Worm (Caenorhabditis elegans): ENCODE measurements around the gene C06G3.3.

C06G3.3 gene

DNA sequence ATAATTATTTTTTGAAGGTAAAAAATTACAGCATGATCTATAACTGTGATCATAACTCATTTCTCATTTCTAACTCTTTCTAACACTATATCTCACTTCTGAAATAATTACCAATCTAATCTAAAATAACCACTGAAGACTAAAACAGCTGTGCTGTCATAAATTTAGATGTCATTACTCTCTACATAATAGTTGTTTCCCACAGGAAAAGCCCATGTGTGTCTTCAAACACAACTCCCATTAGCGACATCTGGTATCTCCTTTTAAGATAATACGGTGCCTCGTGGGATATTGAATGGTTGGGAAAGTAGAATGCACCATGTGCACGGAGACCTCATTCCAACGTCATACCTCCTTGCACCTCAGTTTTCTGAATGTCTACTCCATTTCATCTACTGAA is 29.1 kb downstream of the C06G3.3 start, which contains the start of gene Y43B11AL.1:
Gene Y43B11AL.1, plus strand, starts transcription at position 301 of the 400 bp plus-strand sequence.
- TF ChIP-seq cebp-1 (GFP tag; IDR thresholded peaks at IDR 0.05) (no peak), cebp-1 (tag; optimal IDR thresholded peaks at IDR 0.05) (no peak), ztf-22 (GFP tag; optimal IDR thresholded peaks at IDR 0.05) (no peak), pbrm-1 (GFP tag; IDR thresholded peaks at IDR 0.05) (no peak), ceh-40 (GFP tag; IDR thresholded peaks at IDR 0.05) (no peak), ztf-6 (GFP tag; IDR thresholded peaks at IDR 0.05) (no peak), K12H6.12 (tag; optimal IDR thresholded peaks at IDR 0.05) (no peak), ceh-27 (GFP tag; optimal IDR thresholded peaks at IDR 0.05) (no peak)

DNA sequence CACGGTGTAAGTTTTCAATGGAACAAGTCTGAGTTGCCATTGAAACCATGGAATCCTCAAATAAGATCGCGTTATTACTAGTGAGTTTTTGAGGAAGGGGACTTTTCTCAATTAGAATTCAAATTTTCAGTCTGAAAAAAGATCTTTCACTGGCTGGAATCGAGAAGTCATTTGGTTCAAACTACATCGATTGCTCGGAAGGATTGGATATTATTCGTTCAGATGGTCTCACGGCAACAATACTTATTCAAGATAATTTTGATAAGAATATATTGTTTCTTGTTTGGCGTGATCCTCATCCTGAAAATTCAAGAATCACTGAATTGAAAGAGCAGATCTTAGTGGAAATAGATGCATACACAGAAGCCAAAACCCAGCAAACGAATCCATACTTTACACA is 31.5 kb downstream of the C06G3.3 start:
- TF ChIP-seq ama-1 (optimal IDR thresholded peaks at IDR 0.05) (no peak), ama-1 (GFP tag; optimal IDR thresholded peaks at IDR 0.05) (no peak)

DNA sequence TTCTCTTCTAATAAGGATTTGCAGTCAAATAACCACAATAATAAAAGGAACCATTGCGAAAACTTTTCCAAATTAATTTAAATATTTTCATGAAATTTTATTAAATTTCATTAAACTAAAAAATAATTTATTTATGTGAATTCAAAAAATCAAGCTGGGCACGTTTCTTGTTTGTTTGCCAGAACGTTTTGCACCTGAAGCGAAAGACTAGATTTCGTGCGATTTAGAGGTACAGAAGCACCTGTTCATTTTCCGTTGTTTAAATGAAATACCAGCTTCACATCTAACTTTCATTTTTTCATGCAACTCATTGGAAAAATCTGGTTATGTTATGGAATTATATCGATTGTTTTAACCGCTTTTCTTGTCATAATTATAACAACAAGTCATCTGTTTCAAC is 36.2 kb downstream of the C06G3.3 start, which contains the start of gene srg-48:
Gene srg-48, plus strand, starts transcription at position 301 of the 400 bp plus-strand sequence.
- no peak for TF ChIP-seq bed-2 (GFP tag; IDR thresholded peaks at IDR 0.05)
- TF ChIP-seq F57C9.4 (tag; optimal IDR thresholded peaks at IDR 0.05), result no peak
- no peak for TF ChIP-seq ceh-91 (GFP tag; IDR thresholded peaks at IDR 0.05)
- TF ChIP-seq sptf-2 (GFP tag; optimal IDR thresholded peaks at IDR 0.05), result no peak
- TF ChIP-seq F55B11.4 (tag; optimal IDR thresholded peaks at IDR 0.05; ENCODE audit: borderline replicate concordance, insufficient read depth), result no peak
- no peak for TF ChIP-seq F49E8.2 (tag; optimal IDR thresholded peaks at IDR 0.05; ENCODE audit: insufficient read depth)
- TF ChIP-seq die-1 (tag; optimal IDR thresholded peaks at IDR 0.05), result no peak
- no peak for TF ChIP-seq lin-35 (GFP tag; optimal IDR thresholded peaks at IDR 0.05)
- no peak for TF ChIP-seq attf-6 (GFP tag; IDR thresholded peaks at IDR 0.05)
- no peak for TF ChIP-seq sea-2 (GFP tag; IDR thresholded peaks at IDR 0.05)
- no peak for TF ChIP-seq lin-26 (GFP tag; IDR thresholded peaks at IDR 0.05)

DNA sequence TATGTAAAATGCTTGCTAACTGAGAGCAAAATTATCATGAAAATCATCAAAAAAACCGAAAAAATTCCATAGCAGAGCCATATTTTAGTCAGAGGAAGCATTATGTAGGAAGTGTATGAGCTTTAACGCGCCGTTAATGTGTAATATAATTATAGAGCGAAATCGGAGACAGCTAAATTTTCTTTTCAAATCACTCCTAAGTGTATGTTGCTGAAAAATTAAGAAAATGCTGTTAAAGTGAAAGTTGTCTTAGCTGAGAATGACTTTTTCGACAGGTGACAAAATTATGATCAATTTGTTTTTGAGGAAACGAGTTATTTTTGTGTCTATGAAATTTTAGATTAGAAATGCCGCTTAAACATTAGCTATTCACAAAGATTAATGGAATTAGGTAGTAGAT is 39.1 kb downstream of the C06G3.3 start, which contains the start of gene srg-50:
Gene srg-50, minus strand, starts transcription at position 101 of the 400 bp plus-strand sequence.
- TF ChIP-seq ceh-91 (GFP tag; IDR thresholded peaks at IDR 0.05), result no peak
- no peak for TF ChIP-seq F57A8.1 (GFP tag; optimal IDR thresholded peaks at IDR 0.05)
- no peak for TF ChIP-seq tbx-9 (tag; optimal IDR thresholded peaks at IDR 0.05; ENCODE audit: borderline replicate concordance)
- TF ChIP-seq Y79H2A.3 (GFP tag; conservative IDR thresholded peaks at IDR 0.05), result no peak
- no peak for TF ChIP-seq Y56A3A.18 (GFP tag; IDR thresholded peaks at IDR 0.05)

DNA sequence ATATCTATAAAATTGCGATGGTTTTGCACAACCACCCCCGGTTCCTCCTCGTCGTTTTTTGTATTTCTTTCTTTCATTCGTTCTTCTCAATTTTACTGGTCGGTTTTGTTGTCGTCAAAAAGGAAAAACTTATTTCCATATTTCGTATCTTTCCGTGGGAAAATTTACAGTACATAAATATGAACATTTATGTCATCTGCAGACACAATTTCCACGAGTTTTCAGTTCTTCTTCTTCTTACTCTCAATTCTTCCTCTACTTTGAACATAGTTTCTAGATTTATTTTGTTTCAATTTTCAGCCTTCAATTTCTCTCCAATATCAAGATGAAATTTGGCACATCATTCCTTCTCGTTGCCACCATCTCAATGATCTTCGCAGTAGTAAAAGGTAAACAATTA is 45.3 kb downstream of the C06G3.3 start, which contains the start of gene Y43B11AR.1:
Gene Y43B11AR.1, plus strand, starts transcription at position 301 of the 400 bp plus-strand sequence.
- TF ChIP-seq dox-1 (GFP tag; IDR thresholded peaks at IDR 0.05), result no peak
- no peak for TF ChIP-seq attf-6 (GFP tag; IDR thresholded peaks at IDR 0.05)
- TF ChIP-seq dpl-1 (GFP tag; optimal IDR thresholded peaks at IDR 0.05), result no peak
- TF ChIP-seq Y67H2A.10 (GFP tag; conservative IDR thresholded peaks at IDR 0.05), result no peak
- no peak for TF ChIP-seq egl-18 (GFP tag; IDR thresholded peaks at IDR 0.05)
- no peak for TF ChIP-seq cebp-2 (GFP tag; IDR thresholded peaks at IDR 0.05)
- no peak for TF ChIP-seq snpc-4 (GFP tag; optimal IDR thresholded peaks at IDR 0.05)
- no peak for TF ChIP-seq snpc-4 (tag; optimal IDR thresholded peaks at IDR 0.05)
- TF ChIP-seq mcd-1 (GFP tag; IDR thresholded peaks at IDR 0.05), result no peak
- no peak for TF ChIP-seq nhr-80 (tag; optimal IDR thresholded peaks at IDR 0.05)
- no peak for TF ChIP-seq atf-7 (tag; optimal IDR thresholded peaks at IDR 0.05)
- TF ChIP-seq hlh-26 (GFP tag; conservative IDR thresholded peaks at IDR 0.05), result no peak
- no peak for TF ChIP-seq ceh-100 (GFP tag; IDR thresholded peaks at IDR 0.05)
- no peak for TF ChIP-seq F39B2.1 (GFP tag; IDR thresholded peaks at IDR 0.05)
- no peak for TF ChIP-seq D2030.7 (GFP tag; IDR thresholded peaks at IDR 0.05)
- TF ChIP-seq cebp-1 (GFP tag; IDR thresholded peaks at IDR 0.05), result no peak
- no peak for TF ChIP-seq cebp-1 (tag; optimal IDR thresholded peaks at IDR 0.05)
- no peak for TF ChIP-seq B0336.3 (GFP tag; IDR thresholded peaks at IDR 0.05)

All from whole organism, young adult.